Fruit fly (Drosophila melanogaster): Measurements from ENCODE around the gene Rh4.

DNA sequence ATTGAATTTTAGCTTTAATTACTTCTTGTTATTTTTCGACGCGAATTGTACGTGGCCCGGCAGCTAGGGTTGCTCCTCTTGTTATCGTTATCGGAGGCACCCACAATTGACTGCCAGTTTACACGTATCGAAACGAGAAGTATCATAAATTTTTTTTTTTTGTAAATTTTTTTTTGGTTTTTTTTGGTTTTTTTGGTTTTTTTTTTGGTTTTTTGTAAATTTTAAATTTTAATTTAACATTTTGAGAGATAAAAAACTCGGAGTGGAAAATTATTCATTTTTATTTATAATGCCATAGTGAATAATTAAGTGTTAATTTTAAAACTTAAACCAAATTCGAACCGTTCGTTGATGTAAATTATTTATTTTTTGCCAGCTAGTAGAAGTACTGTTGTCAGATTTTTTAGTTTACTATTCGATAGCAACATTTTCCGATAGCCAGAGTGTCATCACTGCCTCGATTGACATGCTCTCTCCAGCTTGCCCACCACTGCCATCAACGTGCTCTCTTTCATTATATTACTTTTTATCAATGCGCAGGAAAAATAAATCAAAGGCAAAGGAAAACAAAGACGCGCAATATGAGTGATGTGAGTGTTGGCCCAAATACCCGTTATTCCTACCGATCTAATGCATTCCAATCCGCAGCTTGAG is 17.3 kb downstream of the Rh4 start, which contains the start of the genes kud and Zcchc7:
- peak; percentile 83 for TF ChIP-seq fru (GFP tag; optimal IDR thresholded peaks at IDR 0.05)
- TF ChIP-seq CrebA (GFP tag; optimal IDR thresholded peaks at IDR 0.05; ENCODE audit: borderline replicate concordance), result no peak

Measured in whole organism, wandering third instar larva.